Fruit fly (Drosophila melanogaster): ENCODE measurements around the gene Tsf1.

DNA sequence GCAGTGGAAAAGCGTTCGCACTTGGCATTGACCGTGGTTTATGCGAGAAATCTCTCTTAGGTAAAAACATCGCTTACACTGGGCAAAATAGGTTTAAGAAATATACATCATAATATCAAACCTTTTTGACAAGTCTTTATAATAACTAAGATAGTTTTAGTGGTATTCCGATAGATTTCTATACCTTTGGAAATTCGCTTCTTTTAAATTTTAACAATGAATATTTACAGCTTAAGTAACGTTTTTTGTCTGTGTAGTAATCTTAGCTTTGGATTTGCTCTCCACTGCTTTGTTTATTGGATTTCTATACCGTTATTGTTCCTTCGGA is 20.5 kb downstream of the Tsf1 start:
- TF ChIP-seq psq (optimal IDR thresholded peaks at IDR 0.05) (no peak), insv (optimal IDR thresholded peaks at IDR 0.05) (no peak), h (optimal IDR thresholded peaks at IDR 0.05) (no peak), Sin3A (optimal IDR thresholded peaks at IDR 0.05) (no peak)

Measured in Kc167 (cell line).